Worm (Caenorhabditis elegans) whole organism, late embryonic: ENCODE measurements around the gene Y45F10C.6.

Experiments used
- T23F11.4 ChIP-seq: fragments of 200-800 bp; sonication (Bioruptor generic); optimal IDR thresholded peaks from 2 replicates; lab custom pipeline; 2018; ENCODE audit warnings: mild to moderate bottlenecking, missing genetic modification characterization, missing compliant biosample characterization
- dve-1 ChIP-seq: sonication (generic microtip); optimal IDR thresholded peaks from 2 replicates; lab custom pipeline; 2017; ENCODE audit warnings: antibody characterized with exemption, mild to moderate bottlenecking, missing genetic modification characterization, missing compliant biosample characterization
- fax-1 ChIP-seq: sonication (generic microtip); optimal IDR thresholded peaks from 2 replicates; lab custom pipeline; 2016; ENCODE audit warnings: missing genotype, missing genetic modification characterization, missing compliant biosample characterization
- fkh-10 ChIP-seq: fragments of 150-350 bp; optimal IDR thresholded peaks from 2 replicates; lab custom pipeline; 2014; ENCODE audit warnings: missing biosample characterization, missing genetic modification reagents, missing genetic modification characterization
- gmeb-2 ChIP-seq: sonication (generic microtip); optimal IDR thresholded peaks from 2 replicates; lab custom pipeline; 2016; ENCODE audit warnings: missing genetic modification characterization, inconsistent platforms, missing compliant biosample characterization
- pqm-1 ChIP-seq: sonication (generic microtip); optimal IDR thresholded peaks from 2 replicates; lab custom pipeline; 2016; ENCODE audit warnings: missing genetic modification characterization, missing compliant biosample characterization
- tbx-2 ChIP-seq: sonication (generic microtip); optimal IDR thresholded peaks from 2 replicates; lab custom pipeline; 2016; ENCODE audit warnings: missing genetic modification characterization, missing compliant biosample characterization
- tbx-7 ChIP-seq: sonication (generic microtip); optimal IDR thresholded peaks from 2 replicates; lab custom pipeline; 2016; ENCODE audit warnings: missing genotype, missing genetic modification characterization, missing compliant biosample characterization
- unc-86 ChIP-seq: sonication (generic microtip); optimal IDR thresholded peaks from 2 replicates; lab custom pipeline; 2016; ENCODE audit warnings: missing genetic modification characterization, missing compliant biosample characterization

- no peak for TF ChIP-seq tbx-2
- TF ChIP-seq fkh-10, result no peak
- TF ChIP-seq T23F11.4 (GFP tag; lab: Kevin White, UChicago), result no peak
- no peak for TF ChIP-seq tbx-7
- no peak for TF ChIP-seq pqm-1
- no peak for TF ChIP-seq dve-1 (tag; lab: Kevin White, UChicago)
- TF ChIP-seq fax-1 (tag; lab: Kevin White, UChicago), result no peak
- no peak for TF ChIP-seq gmeb-2 (tag; lab: Kevin White, UChicago)
- TF ChIP-seq unc-86 (tag; lab: Kevin White, UChicago), result no peak
Measured at ce11 chrIV:13693976-13694375, 41.9 kb downstream of the Y45F10C.6 start.
